Worm (Caenorhabditis elegans): ENCODE measurements around the gene str-231.

DNA sequence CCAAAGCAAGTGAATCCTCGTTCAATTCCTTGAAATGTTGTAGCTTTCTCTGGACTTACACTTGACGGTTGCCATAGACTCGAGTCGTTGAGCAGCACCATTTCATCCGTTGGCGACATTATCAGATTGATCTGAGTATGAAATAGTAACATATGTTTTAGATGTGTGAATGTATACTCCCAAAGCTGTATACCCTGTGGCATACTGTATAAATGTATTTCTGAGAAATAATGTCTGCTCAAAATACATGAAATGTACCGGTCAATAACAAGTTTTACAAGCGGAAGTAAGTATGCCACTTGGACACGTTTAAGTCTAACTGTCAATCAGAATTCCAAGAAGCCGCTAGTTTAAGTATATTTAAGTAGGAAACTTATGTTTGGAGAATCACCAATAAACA is 2.2 kb upstream of the str-231 start, which contains the start of gene str-233:
- no peak for TF ChIP-seq nhr-77 (tag; optimal IDR thresholded peaks at IDR 0.05)
- TF ChIP-seq unc-55 (GFP tag; optimal IDR thresholded peaks at IDR 0.05), result no peak
- TF ChIP-seq ceh-16 (tag; optimal IDR thresholded peaks at IDR 0.05), result no peak
- TF ChIP-seq unc-62 (GFP tag; optimal IDR thresholded peaks at IDR 0.05), result no peak
- no peak for TF ChIP-seq egl-27 (tag; optimal IDR thresholded peaks at IDR 0.05)
- TF ChIP-seq alr-1 (tag; optimal IDR thresholded peaks at IDR 0.05), result no peak
- no peak for TF ChIP-seq ztf-11 (tag; optimal IDR thresholded peaks at IDR 0.05)
- TF ChIP-seq elt-3 (tag; optimal IDR thresholded peaks at IDR 0.05), result no peak

Measured in whole organism, L2 larva.